Fruit fly (Drosophila melanogaster) whole organism, embryonic: ENCODE results near the gene Bro.

Source experiments
- Aef1 ChIP-seq: fragments of 200-800 bp; sonication (Bioruptor generic); IDR thresholded peaks from 3 replicates; pipeline ENCODE4 v1.3.6; 2022; ENCODE audit warnings: missing biosample characterization, missing genetic modification characterization
- Bgb ChIP-seq: fragments of 200-800 bp; sonication (Bioruptor generic); IDR thresholded peaks from 2 replicates; pipeline ENCODE4 v1.3.6; 2022; ENCODE audit warnings: missing biosample characterization, missing genetic modification characterization; ENCODE audit not compliant: partially characterized antibody
- CG12391 ChIP-seq: fragments of 200-800 bp; sonication (Bioruptor generic); optimal IDR thresholded peaks from 3 replicates; lab custom pipeline; 2018; ENCODE audit warnings: missing biosample characterization, mild to moderate bottlenecking, missing genetic modification characterization, moderate library complexity
- CG12769 ChIP-seq: fragments of 200-800 bp; sonication (Bioruptor generic); optimal IDR thresholded peaks from 2 replicates; lab custom pipeline; 2019; ENCODE audit warnings: missing biosample characterization, mild to moderate bottlenecking, missing genetic modification characterization, moderate library complexity
- CG14050 ChIP-seq: fragments of 200-800 bp; sonication (Bioruptor generic); IDR thresholded peaks from 3 replicates; pipeline ENCODE4 v1.3.6; 2022; ENCODE audit warnings: missing biosample characterization, missing genetic modification characterization
- CG1603 ChIP-seq: fragments of 200-800 bp; sonication (Bioruptor generic); optimal IDR thresholded peaks from 2 replicates; lab custom pipeline; 2019; ENCODE audit warnings: missing biosample characterization, mild to moderate bottlenecking, missing genetic modification characterization, moderate library complexity
- CG1832 ChIP-seq: fragments of 200-800 bp; sonication (Bioruptor generic); optimal IDR thresholded peaks from 2 replicates; lab custom pipeline; 2017; ENCODE audit warnings: missing biosample characterization, mild to moderate bottlenecking, missing genetic modification characterization, inconsistent platforms
- CG2678 ChIP-seq: fragments of 200-800 bp; sonication (Bioruptor generic); optimal IDR thresholded peaks from 3 replicates; lab custom pipeline; 2019; ENCODE audit warnings: missing biosample characterization, mild to moderate bottlenecking, missing genetic modification characterization, moderate library complexity
- CG2712 ChIP-seq: fragments of 200-800 bp; optimal IDR thresholded peaks from 3 replicates; lab custom pipeline; 2019; ENCODE audit warnings: missing biosample characterization, mild to moderate bottlenecking, missing genetic modification characterization, moderate library complexity
- CG5180 ChIP-seq: fragments of 200-800 bp; sonication (Bioruptor generic); optimal IDR thresholded peaks from 3 replicates; lab custom pipeline; 2017; ENCODE audit warnings: missing biosample characterization, missing genetic modification characterization, mild to moderate bottlenecking, moderate library complexity, missing genetic modification reagents
- CG5245 ChIP-seq: fragments of 200-800 bp; sonication (Bioruptor generic); optimal IDR thresholded peaks from 3 replicates; lab custom pipeline; 2016; ENCODE audit warnings: missing biosample characterization, missing genetic modification characterization
- CG8089 ChIP-seq: fragments of 200-800 bp; sonication (Bioruptor generic); optimal IDR thresholded peaks from 3 replicates; lab custom pipeline; 2016; ENCODE audit warnings: missing biosample characterization, missing genetic modification characterization
- CG8478 ChIP-seq: fragments of >200 bp; optimal IDR thresholded peaks from 2 replicates; lab custom pipeline; 2018
- CG8944 ChIP-seq: fragments of 200-800 bp; sonication (Bioruptor generic); optimal IDR thresholded peaks from 3 replicates; lab custom pipeline; 2016; ENCODE audit warnings: missing biosample characterization, missing genetic modification characterization
- CG9609 ChIP-seq: fragments of 200-800 bp; sonication (Bioruptor generic); optimal IDR thresholded peaks from 3 replicates; lab custom pipeline; 2016; ENCODE audit warnings: missing biosample characterization, missing genetic modification characterization
- Dek ChIP-seq: fragments of 200-800 bp; sonication (Bioruptor generic); optimal IDR thresholded peaks from 3 replicates; lab custom pipeline; 2019; ENCODE audit warnings: missing biosample characterization, mild to moderate bottlenecking, missing genetic modification characterization, moderate library complexity
- Ets65A ChIP-seq: fragments of 200-800 bp; sonication (Bioruptor generic); peaks from one replicate; lab custom pipeline; 2016; ENCODE audit warnings: missing biosample characterization, missing genetic modification characterization
- Fer1 ChIP-seq: fragments of 200-800 bp; sonication (Bioruptor generic); optimal IDR thresholded peaks from 2 replicates; lab custom pipeline; 2017; ENCODE audit warnings: missing biosample characterization, mild to moderate bottlenecking, missing genetic modification characterization
- Hey ChIP-seq: fragments of 200-800 bp; sonication (Bioruptor generic); optimal IDR thresholded peaks from 3 replicates; lab custom pipeline; 2018; ENCODE audit warnings: missing biosample characterization, mild to moderate bottlenecking, missing genetic modification characterization
- Hr39 ChIP-seq: fragments of >200 bp; optimal IDR thresholded peaks from 2 replicates; lab custom pipeline; 2017
- Myb ChIP-seq: fragments of 200-800 bp; sonication (Bioruptor generic); optimal IDR thresholded peaks from 2 replicates; lab custom pipeline; 2016; ENCODE audit warnings: missing biosample characterization, missing genetic modification characterization
- Stat92E ChIP-seq, 3 experiments: fragments of >200 bp in 2 of 3; fragments of 200-800 bp in 1 of 3; sonication (Bioruptor generic) in 1 of 3; optimal IDR thresholded peaks; 2 replicates each; lab custom pipeline; 2017 to 2019; ENCODE audit warnings: missing biosample characterization in 3 of 3, missing genetic modification characterization in 3 of 3, mild to moderate bottlenecking in 1 of 3, moderate library complexity in 1 of 3
- abd-A ChIP-seq: fragments of 200-800 bp; sonication (Bioruptor generic); optimal IDR thresholded peaks from 3 replicates; lab custom pipeline; 2019; ENCODE audit warnings: missing biosample characterization, mild to moderate bottlenecking, missing genetic modification characterization, moderate library complexity
- ato ChIP-seq: fragments of 200-800 bp; sonication (Bioruptor generic); IDR thresholded peaks from 2 replicates; pipeline ENCODE4 v1.3.6; 2022; ENCODE audit warnings: missing biosample characterization, missing genetic modification characterization; ENCODE audit not compliant: partially characterized antibody
- bigmax ChIP-seq: fragments of 200-800 bp; sonication (Bioruptor generic); optimal IDR thresholded peaks from 2 replicates; lab custom pipeline; 2018; ENCODE audit warnings: missing biosample characterization, mild to moderate bottlenecking, missing genetic modification characterization
- cg ChIP-seq: fragments of 200-800 bp; sonication (Bioruptor generic); optimal IDR thresholded peaks from 3 replicates; lab custom pipeline; 2019; ENCODE audit warnings: missing biosample characterization, mild to moderate bottlenecking, missing genetic modification characterization, moderate library complexity
- emc ChIP-seq: fragments of 200-800 bp; sonication (Bioruptor generic); optimal IDR thresholded peaks from 2 replicates; lab custom pipeline; 2016; ENCODE audit warnings: missing biosample characterization, missing genetic modification characterization
- gfzf ChIP-seq: fragments of 200-800 bp; sonication (Bioruptor generic); optimal IDR thresholded peaks from 2 replicates; lab custom pipeline; 2016; ENCODE audit warnings: missing biosample characterization, mild to moderate bottlenecking, missing genetic modification characterization, moderate library complexity
- grn ChIP-seq: fragments of 200-800 bp; sonication (Bioruptor generic); optimal IDR thresholded peaks from 3 replicates; lab custom pipeline; 2017; ENCODE audit warnings: missing biosample characterization, missing genetic modification characterization
- ind ChIP-seq: fragments of 200-800 bp; sonication (Bioruptor generic); optimal IDR thresholded peaks from 3 replicates; lab custom pipeline; 2016; ENCODE audit warnings: missing biosample characterization, missing genetic modification characterization
- kni ChIP-seq: fragments of 200-800 bp; sonication (Bioruptor generic); optimal IDR thresholded peaks from 3 replicates; lab custom pipeline; 2017; ENCODE audit warnings: mild to moderate bottlenecking, missing biosample characterization, missing genetic modification reagents, missing genetic modification characterization
- lola ChIP-seq, 3 experiments: fragments of >200 bp in 2 of 3; fragments of 200-800 bp in 1 of 3; sonication (Bioruptor generic) in 1 of 3; optimal IDR thresholded peaks; 2 replicates each; lab custom pipeline; 2017 to 2019; ENCODE audit warnings: missing biosample characterization in 3 of 3, missing genetic modification characterization in 3 of 3, mild to moderate bottlenecking in 1 of 3, moderate library complexity in 1 of 3
- onecut ChIP-seq: fragments of 200-800 bp; sonication (Bioruptor generic); IDR thresholded peaks from 2 replicates; pipeline ENCODE4 v1.3.6; 2022; ENCODE audit warnings: missing biosample characterization, missing genetic modification characterization
- phol ChIP-seq: fragments of 200-800 bp; sonication (Bioruptor generic); optimal IDR thresholded peaks from 3 replicates; lab custom pipeline; 2018; ENCODE audit warnings: missing biosample characterization, mild to moderate bottlenecking, missing genetic modification characterization, moderate library complexity
- pita ChIP-seq: fragments of 200-800 bp; sonication (Bioruptor generic); optimal IDR thresholded peaks from 2 replicates; lab custom pipeline; 2017; ENCODE audit warnings: missing biosample characterization, mild to moderate bottlenecking, missing genetic modification characterization
- sc ChIP-seq, 3 experiments: fragments of >200 bp in 2 of 3; fragments of 200-800 bp in 1 of 3; sonication (Bioruptor generic) in 1 of 3; optimal IDR thresholded peaks; 2 replicates in 2 of 3; 3 replicates in 1 of 3; lab custom pipeline; 2017; ENCODE audit warnings: mild to moderate bottlenecking in 1 of 3, missing biosample characterization in 1 of 3, missing genetic modification characterization in 1 of 3, missing genetic modification reagents in 1 of 3
- sd ChIP-seq: fragments of 200-800 bp; sonication (Bioruptor generic); optimal IDR thresholded peaks from 3 replicates; lab custom pipeline; 2018; ENCODE audit warnings: missing biosample characterization, mild to moderate bottlenecking, missing genetic modification characterization, moderate library complexity
- sob ChIP-seq: fragments of 200-800 bp; sonication (Bioruptor generic); IDR thresholded peaks from 2 replicates; pipeline ENCODE4 v1.3.6; 2022; ENCODE audit warnings: missing biosample characterization, missing genetic modification characterization
- trem ChIP-seq: fragments of 200-800 bp; optimal IDR thresholded peaks from 3 replicates; lab custom pipeline; 2019; ENCODE audit warnings: missing biosample characterization, mild to moderate bottlenecking, missing genetic modification characterization, moderate library complexity
- z ChIP-seq: fragments of 200-800 bp; sonication (Bioruptor generic); IDR thresholded peaks from 3 replicates; pipeline ENCODE4 v1.3.6; 2022; ENCODE audit warnings: missing biosample characterization, missing genetic modification characterization

Bro gene

DNA sequence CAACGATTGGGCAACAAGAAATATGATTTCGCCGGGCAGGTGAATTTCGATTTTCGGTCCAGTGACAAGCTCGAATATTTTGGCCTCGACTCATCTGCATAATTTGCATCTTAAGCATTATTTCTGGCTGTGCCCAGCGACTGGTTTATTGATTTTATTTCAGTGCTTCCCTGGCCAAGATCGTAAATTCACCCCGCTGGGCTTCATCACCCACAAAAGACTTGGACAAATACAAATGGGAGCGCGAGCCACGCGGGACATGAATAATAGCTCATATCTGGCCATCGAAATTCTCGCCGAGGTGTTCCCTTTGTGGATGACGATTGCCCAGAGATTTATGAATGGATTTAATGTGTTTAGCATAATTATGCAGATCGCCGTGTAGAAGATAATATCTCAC lies 27.6 kb downstream of the Bro start (continued):
- TF ChIP-seq Myb (GFP tag; lab: Kevin White, UChicago) (no peak), ind (GFP tag; lab: Kevin White, UChicago) (no peak), Bgb (GFP tag; lab: Robert Waterston, UW) (no peak), bigmax (GFP tag; lab: Kevin White, UChicago) (no peak), CG5180 (GFP tag; lab: Kevin White, UChicago) (no peak), sc (optimal IDR thresholded peaks at IDR 0.05; lab: Kevin White, UChicago) (no peak), sc (GFP tag; optimal IDR thresholded peaks at IDR 0.05; lab: Kevin White, UChicago) (no peak), Dek (no peak), z (GFP tag; lab: Robert Waterston, UW) (no peak), CG1603 (tag; lab: Kevin White, UChicago) (no peak), CG12391 (tag; lab: Kevin White, UChicago) (no peak)

DNA sequence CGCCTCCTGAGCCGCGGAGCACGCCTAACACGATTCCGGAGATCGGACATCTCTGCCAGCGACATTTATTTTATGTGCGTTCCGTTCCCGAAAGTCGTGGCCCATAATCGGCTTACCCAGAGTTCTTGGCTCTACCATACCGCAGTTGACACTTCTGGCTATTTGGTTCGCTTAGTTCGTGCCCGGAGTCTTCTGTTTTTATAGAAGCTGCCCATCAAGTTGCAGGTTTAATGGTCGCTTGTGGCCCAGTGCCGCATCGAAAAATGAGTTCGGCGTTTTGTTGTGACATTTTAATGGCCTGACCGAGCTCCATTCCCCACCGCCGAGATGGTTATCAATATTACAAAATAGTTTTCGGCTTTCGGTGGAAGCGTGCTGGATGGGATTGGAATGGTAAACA lies 28.6 kb downstream of the Bro start:
- TF ChIP-seq CG2712 (no peak), CG8478 (lab: Kevin White, UChicago) (no peak), ato (GFP tag; lab: Robert Waterston, UW) (no peak), Aef1 (GFP tag; lab: Robert Waterston, UW) (no peak), CG5245 (no peak), Ets65A (GFP tag; lab: Kevin White, UChicago) (no peak), phol (no peak), CG8089 (GFP tag; lab: Kevin White, UChicago) (no peak), abd-A (tag; lab: Kevin White, UChicago) (peak; percentile 79), sd (tag; lab: Kevin White, UChicago) (peak; percentile 50), CG2678 (tag; lab: Kevin White, UChicago) (no peak), pita (GFP tag; lab: Kevin White, UChicago) (no peak), Bgb (GFP tag; lab: Robert Waterston, UW) (no peak), gfzf (GFP tag; lab: Kevin White, UChicago) (no peak), CG8944 (GFP tag; lab: Kevin White, UChicago) (no peak), cg (GFP tag; lab: Kevin White, UChicago) (no peak), CG9609 (GFP tag; lab: Kevin White, UChicago) (no peak), Stat92E (GFP tag; optimal IDR thresholded peaks at IDR 0.05; lab: Kevin White, UChicago) (peak in 1 of 3 experiments; percentile 36), CG12769 (tag; lab: Kevin White, UChicago) (peak; percentile 10), sob (GFP tag; lab: Robert Waterston, UW) (no peak), CG1832 (GFP tag; lab: Kevin White, UChicago) (no peak), CG14050 (no peak), Hr39 (no peak), grn (GFP tag; lab: Kevin White, UChicago) (peak; percentile 46), kni (GFP tag; lab: Kevin White, UChicago) (peak; percentile 67), trem (tag; lab: Kevin White, UChicago) (no peak), lola (GFP tag; optimal IDR thresholded peaks at IDR 0.05; lab: Kevin White, UChicago) (no peak), Hey (no peak), onecut (no peak), Fer1 (GFP tag; lab: Kevin White, UChicago) (no peak), emc (no peak)
